Fruit fly (Drosophila melanogaster) whole organism, embryonic: ENCODE measurements around the gene MtnF.

Experiments
- Antp ChIP-seq: fragments of 200-800 bp; sonication (Bioruptor generic); optimal IDR thresholded peaks from 3 replicates; lab custom pipeline; 2016; ENCODE audit warnings: missing biosample characterization, missing genetic modification characterization
- CG10147 ChIP-seq: fragments of 200-800 bp; sonication (Bioruptor generic); optimal IDR thresholded peaks from 2 replicates; lab custom pipeline; 2019; ENCODE audit warnings: missing biosample characterization, mild to moderate bottlenecking, missing genetic modification characterization, moderate library complexity
- CG12219 ChIP-seq: fragments of 200-800 bp; sonication (Bioruptor generic); optimal IDR thresholded peaks from 3 replicates; lab custom pipeline; 2018; ENCODE audit warnings: missing biosample characterization, mild to moderate bottlenecking, missing genetic modification characterization
- CG12236 ChIP-seq: fragments of 200-800 bp; sonication (Bioruptor generic); optimal IDR thresholded peaks from 2 replicates; lab custom pipeline; 2016; ENCODE audit warnings: missing biosample characterization, missing genetic modification characterization
- CG12744 ChIP-seq: fragments of 200-800 bp; sonication (Bioruptor generic); optimal IDR thresholded peaks from 2 replicates; lab custom pipeline; 2016; ENCODE audit warnings: missing biosample characterization, missing genetic modification characterization
- CG13287 ChIP-seq: fragments of 200-800 bp; sonication (Bioruptor generic); IDR thresholded peaks from 2 replicates; pipeline ENCODE4 v1.3.6; 2022; ENCODE audit warnings: missing biosample characterization, missing genetic modification characterization; ENCODE audit not compliant: partially characterized antibody
- CG17361 ChIP-seq: fragments of 200-800 bp; sonication (Bioruptor generic); IDR thresholded peaks from 3 replicates; pipeline ENCODE4 v1.3.6; 2022; ENCODE audit warnings: missing biosample characterization, missing genetic modification characterization
- CG3163 ChIP-seq: fragments of 200-800 bp; sonication (Bioruptor generic); optimal IDR thresholded peaks from 3 replicates; lab custom pipeline; 2016; ENCODE audit warnings: missing biosample characterization, missing genetic modification characterization
- CG32767 ChIP-seq: fragments of 200-800 bp; sonication (Bioruptor generic); IDR thresholded peaks from 2 replicates; pipeline ENCODE4 v1.3.6; 2022; ENCODE audit warnings: missing biosample characterization, missing genetic modification characterization
- CG33213 ChIP-seq: fragments of 200-800 bp; sonication (Bioruptor generic); optimal IDR thresholded peaks from 3 replicates; lab custom pipeline; 2016; ENCODE audit warnings: missing biosample characterization, missing genetic modification characterization
- CG34224 ChIP-seq: fragments of 200-800 bp; sonication (Bioruptor generic); IDR thresholded peaks from 3 replicates; pipeline ENCODE4 v1.3.6; 2022; ENCODE audit warnings: missing biosample characterization, missing genetic modification characterization; ENCODE audit not compliant: partially characterized antibody
- CG7271 ChIP-seq: fragments of 200-800 bp; sonication (Bioruptor generic); optimal IDR thresholded peaks from 2 replicates; lab custom pipeline; 2018; ENCODE audit warnings: missing biosample characterization, mild to moderate bottlenecking, missing genetic modification characterization, moderate library complexity
- CG7786 ChIP-seq: fragments of 200-800 bp; sonication (Bioruptor generic); optimal IDR thresholded peaks from 2 replicates; lab custom pipeline; 2016; ENCODE audit warnings: missing biosample characterization, missing genetic modification characterization
- CG7963 ChIP-seq: fragments of 200-800 bp; sonication (Bioruptor generic); IDR thresholded peaks from 3 replicates; pipeline ENCODE4 v1.3.6; 2022; ENCODE audit warnings: missing biosample characterization, missing genetic modification characterization; ENCODE audit not compliant: partially characterized antibody
- CG9797 ChIP-seq: fragments of 200-800 bp; sonication (Bioruptor generic); optimal IDR thresholded peaks from 3 replicates; lab custom pipeline; 2018; ENCODE audit warnings: missing biosample characterization, mild to moderate bottlenecking, missing genetic modification characterization
- CG9817 ChIP-seq: fragments of 200-800 bp; sonication (Bioruptor generic); optimal IDR thresholded peaks from 2 replicates; lab custom pipeline; 2018; ENCODE audit warnings: missing biosample characterization, mild to moderate bottlenecking, missing genetic modification characterization, moderate library complexity
- Dek ChIP-seq: fragments of 200-800 bp; sonication (Bioruptor generic); optimal IDR thresholded peaks from 3 replicates; lab custom pipeline; 2019; ENCODE audit warnings: missing biosample characterization, mild to moderate bottlenecking, missing genetic modification characterization, moderate library complexity
- Dfd ChIP-seq, 2 experiments: fragments of >200 bp; optimal IDR thresholded peaks; 2 replicates each; lab custom pipeline; 2017; ENCODE audit warnings: missing biosample characterization in 2 of 2, missing genetic modification characterization in 2 of 2
- ERR ChIP-seq: fragments of 200-800 bp; sonication (Bioruptor generic); optimal IDR thresholded peaks from 2 replicates; lab custom pipeline; 2016; ENCODE audit warnings: missing biosample characterization, missing genetic modification characterization
- Kr ChIP-seq: fragments of 200-800 bp; sonication (Bioruptor generic); optimal IDR thresholded peaks from 2 replicates; lab custom pipeline; 2017; ENCODE audit warnings: missing biosample characterization, mild to moderate bottlenecking, missing genetic modification characterization
- Max ChIP-seq: fragments of 200-800 bp; sonication (Bioruptor generic); optimal IDR thresholded peaks from 2 replicates; lab custom pipeline; 2016; ENCODE audit warnings: missing biosample characterization, mild to moderate bottlenecking, missing genetic modification characterization
- Mrtf ChIP-seq: fragments of 200-800 bp; sonication (Bioruptor generic); IDR thresholded peaks from 3 replicates; pipeline ENCODE4 v1.3.6; 2022; ENCODE audit warnings: missing biosample characterization, missing genetic modification characterization
- NC2α ChIP-seq: fragments of 200-800 bp; sonication (Bioruptor generic); optimal IDR thresholded peaks from 2 replicates; lab custom pipeline; 2016; ENCODE audit warnings: missing biosample characterization, missing genetic modification characterization
- Nf-YB ChIP-seq: fragments of 200-800 bp; sonication (Bioruptor generic); optimal IDR thresholded peaks from 3 replicates; lab custom pipeline; 2019; ENCODE audit warnings: missing biosample characterization, mild to moderate bottlenecking, missing genetic modification characterization, moderate library complexity
- Nf-YC ChIP-seq: fragments of 200-800 bp; optimal IDR thresholded peaks from 3 replicates; lab custom pipeline; 2019; ENCODE audit warnings: missing biosample characterization, mild to moderate bottlenecking, missing genetic modification characterization, moderate library complexity
- Poxn ChIP-seq: fragments of 200-800 bp; sonication (Bioruptor generic); IDR thresholded peaks from 2 replicates; pipeline ENCODE4 v1.3.6; 2022; ENCODE audit warnings: missing biosample characterization, missing genetic modification characterization
- Ravus ChIP-seq: fragments of 200-800 bp; sonication (Bioruptor generic); IDR thresholded peaks from 2 replicates; pipeline ENCODE4 v1.3.6; 2022; ENCODE audit warnings: missing biosample characterization, missing genetic modification characterization
- Spps ChIP-seq: fragments of 200-800 bp; sonication (Bioruptor generic); optimal IDR thresholded peaks from 2 replicates; lab custom pipeline; 2018; ENCODE audit warnings: missing biosample characterization, mild to moderate bottlenecking, missing genetic modification characterization
- Usf ChIP-seq: fragments of 200-800 bp; sonication (Bioruptor generic); optimal IDR thresholded peaks from 2 replicates; lab custom pipeline; 2017; ENCODE audit warnings: missing genotype, missing biosample characterization, missing genetic modification characterization
- abd-A ChIP-seq: fragments of 200-800 bp; sonication (Bioruptor generic); optimal IDR thresholded peaks from 3 replicates; lab custom pipeline; 2019; ENCODE audit warnings: missing biosample characterization, mild to moderate bottlenecking, missing genetic modification characterization, moderate library complexity
- ara ChIP-seq: fragments of 200-800 bp; sonication (Bioruptor generic); IDR thresholded peaks from 2 replicates; pipeline ENCODE4 v1.3.6; 2022; ENCODE audit warnings: missing biosample characterization, missing genetic modification characterization
- bbx ChIP-seq: fragments of 200-800 bp; sonication (Bioruptor generic); IDR thresholded peaks from 2 replicates; pipeline ENCODE4 v1.3.6; 2022; ENCODE audit warnings: missing biosample characterization, missing genetic modification characterization; ENCODE audit not compliant: partially characterized antibody
- danr ChIP-seq: fragments of 200-800 bp; sonication (Bioruptor generic); IDR thresholded peaks from 2 replicates; pipeline ENCODE4 v1.3.6; 2022; ENCODE audit warnings: missing biosample characterization, missing genetic modification characterization
- eyg ChIP-seq: fragments of 200-800 bp; sonication (Bioruptor generic); optimal IDR thresholded peaks from 3 replicates; lab custom pipeline; 2016; ENCODE audit warnings: missing biosample characterization, missing genetic modification characterization
- ftz-f1 ChIP-seq: fragments of 200-800 bp; sonication (Bioruptor generic); optimal IDR thresholded peaks from 2 replicates; lab custom pipeline; 2016; ENCODE audit warnings: missing biosample characterization, missing genetic modification characterization
- grn ChIP-seq: fragments of 200-800 bp; sonication (Bioruptor generic); optimal IDR thresholded peaks from 3 replicates; lab custom pipeline; 2017; ENCODE audit warnings: missing biosample characterization, missing genetic modification characterization
- h ChIP-seq: fragments of >200 bp; optimal IDR thresholded peaks from 2 replicates; lab custom pipeline; 2017
- ken ChIP-seq: fragments of 200-800 bp; sonication (Bioruptor generic); IDR thresholded peaks from 3 replicates; pipeline ENCODE4 v1.3.6; 2022; ENCODE audit warnings: missing biosample characterization, missing genetic modification characterization
- nerfin-1 ChIP-seq: fragments of 200-800 bp; sonication (Bioruptor generic); optimal IDR thresholded peaks from 3 replicates; lab custom pipeline; 2019; ENCODE audit warnings: missing biosample characterization, mild to moderate bottlenecking, missing genetic modification characterization, moderate library complexity
- org-1 ChIP-seq: fragments of 200-800 bp; sonication (Bioruptor generic); optimal IDR thresholded peaks from 2 replicates; lab custom pipeline; 2017; ENCODE audit warnings: missing biosample characterization, missing genetic modification characterization
- pfk ChIP-seq: fragments of 200-800 bp; sonication (Bioruptor generic); optimal IDR thresholded peaks from 2 replicates; lab custom pipeline; 2018; ENCODE audit warnings: missing biosample characterization, mild to moderate bottlenecking, missing genetic modification characterization, moderate library complexity
- ro ChIP-seq: fragments of 200-800 bp; sonication (Bioruptor generic); IDR thresholded peaks from 2 replicates; pipeline ENCODE4 v1.3.6; 2022; ENCODE audit warnings: missing biosample characterization, missing genetic modification characterization
- row ChIP-seq: fragments of 200-800 bp; sonication (Bioruptor generic); IDR thresholded peaks from 3 replicates; pipeline ENCODE4 v1.3.6; 2022; ENCODE audit warnings: missing biosample characterization, missing genetic modification characterization
- sens-2 ChIP-seq: fragments of 200-800 bp; sonication (Bioruptor generic); IDR thresholded peaks from 2 replicates; pipeline ENCODE4 v1.3.6; 2022; ENCODE audit warnings: missing biosample characterization, missing genetic modification characterization
- sim ChIP-seq: fragments of 200-800 bp; sonication (Bioruptor generic); IDR thresholded peaks from 2 replicates; pipeline ENCODE4 v1.3.6; 2022; ENCODE audit warnings: missing biosample characterization, missing genetic modification characterization
- so ChIP-seq: fragments of 200-800 bp; sonication (Bioruptor generic); IDR thresholded peaks from 3 replicates; pipeline ENCODE4 v1.3.6; 2022; ENCODE audit warnings: missing biosample characterization, missing genetic modification characterization
- sr ChIP-seq: fragments of 200-800 bp; sonication (Bioruptor generic); IDR thresholded peaks from 3 replicates; pipeline ENCODE4 v1.3.6; 2022; ENCODE audit warnings: missing biosample characterization, missing genetic modification characterization
- stwl ChIP-seq: fragments of 200-800 bp; sonication (Bioruptor generic); optimal IDR thresholded peaks from 3 replicates; lab custom pipeline; 2018; ENCODE audit warnings: missing biosample characterization, mild to moderate bottlenecking, missing genetic modification characterization, moderate library complexity
- tgo ChIP-seq: fragments of 200-800 bp; sonication (Bioruptor generic); IDR thresholded peaks from 3 replicates; pipeline ENCODE4 v1.3.6; 2022; ENCODE audit warnings: missing biosample characterization, missing genetic modification characterization
- ttk ChIP-seq: fragments of 200-800 bp; sonication (Bioruptor generic); IDR thresholded peaks from 2 replicates; pipeline ENCODE4 v2.1.2; 2022; ENCODE audit warnings: missing biosample characterization, missing genetic modification characterization
- twi ChIP-seq: fragments of 200-800 bp; optimal IDR thresholded peaks from 2 replicates; lab custom pipeline; 2019; ENCODE audit warnings: missing biosample characterization, mild to moderate bottlenecking, missing genetic modification characterization, moderate library complexity
- vvl ChIP-seq: fragments of 200-800 bp; sonication (Bioruptor generic); IDR thresholded peaks from 2 replicates; pipeline ENCODE4 v1.3.6; 2022; ENCODE audit warnings: missing biosample characterization, missing genetic modification characterization

Gene MtnF

DNA sequence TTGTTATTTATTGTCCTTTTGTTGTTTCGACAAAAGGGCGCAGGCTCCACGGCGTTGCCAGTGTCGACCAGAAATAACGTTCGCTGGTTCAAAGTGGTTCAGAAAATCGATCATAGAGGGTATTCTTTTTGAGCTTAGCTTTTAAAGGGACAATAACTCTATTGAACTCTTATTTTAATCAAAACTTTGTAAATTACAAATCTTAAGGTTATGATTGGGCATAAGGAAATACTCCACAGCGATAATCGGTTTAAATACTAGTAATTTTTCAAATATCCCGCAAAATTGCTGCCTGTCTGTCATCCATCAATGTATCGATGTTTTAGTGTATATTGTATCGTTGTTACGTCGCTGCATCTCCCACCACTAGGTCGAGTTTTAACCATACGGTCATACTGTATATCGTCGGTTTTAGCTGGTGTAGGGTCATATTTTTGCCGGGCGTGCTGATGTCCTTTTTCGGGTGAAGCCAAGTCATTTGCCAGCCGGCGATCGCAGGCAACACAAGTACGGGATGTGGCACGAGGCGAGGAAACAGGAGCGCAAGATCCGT, 19.9 kb upstream of the MtnF start, which contains the start of the genes CG31125 and CG6695 (continued):
- TF ChIP-seq Kr (GFP tag; lab: Kevin White, UChicago), result no peak
- no peak for TF ChIP-seq CG12219 (GFP tag; lab: Kevin White, UChicago)
- no peak for TF ChIP-seq ftz-f1 (GFP tag; lab: Kevin White, UChicago)
- peak; percentile 59 for TF ChIP-seq CG3163 (GFP tag; lab: Kevin White, UChicago)
- no peak for TF ChIP-seq Mrtf
- TF ChIP-seq CG9797 (GFP tag; lab: Kevin White, UChicago), result peak; percentile 93
- peak; percentile 51 for TF ChIP-seq CG12744
- TF ChIP-seq ro, result no peak
- peak; percentile 40 for TF ChIP-seq Max (GFP tag; lab: Kevin White, UChicago)
- no peak for TF ChIP-seq danr (GFP tag; lab: Robert Waterston, UW)
- peak; percentile 28 for TF ChIP-seq nerfin-1 (tag; lab: Kevin White, UChicago)
- TF ChIP-seq Spps (tag; lab: Kevin White, UChicago), result no peak
- no peak for TF ChIP-seq CG7271 (tag; lab: Kevin White, UChicago)
- peak; percentile 49 for TF ChIP-seq eyg (GFP tag; lab: Kevin White, UChicago)
- TF ChIP-seq ERR (GFP tag; lab: Kevin White, UChicago), result peak; percentile 5
- no peak for TF ChIP-seq h (lab: Kevin White, UChicago)
- no peak for TF ChIP-seq Nf-YB (GFP tag; lab: Kevin White, UChicago)
- TF ChIP-seq CG7786, result peak; percentile 71
- TF ChIP-seq grn, result no peak
- no peak; the same call in 1 of the 3 replicates for TF ChIP-seq CG17361 (GFP tag; lab: Robert Waterston, UW)
- peak; percentile 42 for TF ChIP-seq CG9817 (tag; lab: Kevin White, UChicago)
- TF ChIP-seq Antp (GFP tag; lab: Kevin White, UChicago), result peak; percentile 67
- no peak for TF ChIP-seq Poxn
- no peak for TF ChIP-seq abd-A (tag; lab: Kevin White, UChicago)
- no peak for TF ChIP-seq NC2α (GFP tag; lab: Kevin White, UChicago)
- no peak for TF ChIP-seq ara (GFP tag; lab: Robert Waterston, UW)
- no peak for TF ChIP-seq ttk (GFP tag; lab: Robert Waterston, UW)
- no peak for TF ChIP-seq sr (GFP tag; lab: Robert Waterston, UW)
- no peak for TF ChIP-seq sim (GFP tag; lab: Robert Waterston, UW)
- no peak; the same call in 2 of the 3 replicates for TF ChIP-seq tgo (GFP tag; lab: Robert Waterston, UW)
- TF ChIP-seq Nf-YC (tag; lab: Kevin White, UChicago), result peak; percentile 46
- peak; percentile 46; the same call in 1 of the 3 replicates for TF ChIP-seq ken (GFP tag; lab: Robert Waterston, UW)
- TF ChIP-seq CG32767, result no peak
- peak; percentile 80; the same call in 2 of the 3 replicates for TF ChIP-seq CG34224
- TF ChIP-seq Dek (tag; lab: Kevin White, UChicago), result peak; percentile 18
- peak; percentile 46; the same call in 1 of the 3 replicates for TF ChIP-seq CG7963
- TF ChIP-seq stwl, result peak; percentile 62
- no peak for TF ChIP-seq Ravus (GFP tag; lab: Robert Waterston, UW)
- TF ChIP-seq CG33213 (GFP tag; lab: Kevin White, UChicago), result peak; percentile 61
- TF ChIP-seq CG13287, result peak; percentile 88
- no peak for TF ChIP-seq so
- no peak for TF ChIP-seq CG10147 (GFP tag; lab: Kevin White, UChicago)
- no peak for TF ChIP-seq pfk (GFP tag; lab: Kevin White, UChicago)
- no peak; the same call in 1 of the 2 replicates for TF ChIP-seq vvl (GFP tag; lab: Robert Waterston, UW)
- TF ChIP-seq org-1, result no peak
- TF ChIP-seq Usf (GFP tag; lab: Kevin White, UChicago), result no peak
- TF ChIP-seq CG12236 (GFP tag; lab: Kevin White, UChicago), result peak; percentile 28
- peak; percentile 47 for TF ChIP-seq twi (tag; lab: Kevin White, UChicago)
- peak; percentile 68 for TF ChIP-seq bbx (GFP tag; lab: Robert Waterston, UW)
- peak; percentile 70 for TF ChIP-seq row (GFP tag; lab: Robert Waterston, UW)
- no peak for TF ChIP-seq sens-2
- no peak for TF ChIP-seq Dfd (GFP tag; optimal IDR thresholded peaks at IDR 0.05; lab: Kevin White, UChicago)
